Worm (Caenorhabditis elegans): ENCODE data around the gene C26B9.7.

Gene C26B9.7

DNA sequence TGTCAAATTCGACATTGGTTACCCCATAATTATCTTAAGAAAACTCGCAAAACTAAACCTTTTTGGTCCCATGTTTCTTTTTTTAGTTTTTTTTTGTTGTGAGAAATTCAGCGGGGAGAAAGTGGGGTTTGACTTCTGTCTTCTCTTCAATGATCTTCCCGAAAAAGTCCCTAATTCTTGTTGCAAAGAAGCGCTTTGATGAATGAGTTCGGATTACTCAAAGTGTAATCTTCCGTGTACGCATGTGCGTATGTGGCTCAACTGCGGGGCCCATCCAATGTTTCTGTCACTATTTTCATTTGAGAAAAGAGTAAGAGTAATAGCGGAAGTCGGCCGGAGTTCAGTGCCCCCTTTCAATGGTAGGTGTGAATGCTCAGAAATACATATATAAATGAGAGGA, 30.9 kb upstream of the C26B9.7 start:
- TF ChIP-seq lin-39 (tag; optimal IDR thresholded peaks at IDR 0.05) (peak; percentile 15), nhr-67 (tag; optimal IDR thresholded peaks at IDR 0.05) (no peak)

- TF ChIP-seq nhr-77 (tag; optimal IDR thresholded peaks at IDR 0.05) (peak; percentile 34), tbx-2 (tag; optimal IDR thresholded peaks at IDR 0.05) (peak; percentile 46), ztf-11 (tag; optimal IDR thresholded peaks at IDR 0.05) (no peak), lin-39 (tag; optimal IDR thresholded peaks at IDR 0.05) (peak; percentile 11), hmg-11 (tag; optimal IDR thresholded peaks at IDR 0.05) (peak; percentile 65), snpc-4 (tag; optimal IDR thresholded peaks at IDR 0.05) (peak; percentile 15), nfya-1 (tag; optimal IDR thresholded peaks at IDR 0.05; ENCODE audit: insufficient read depth) (peak; percentile 36), fos-1 (tag; optimal IDR thresholded peaks at IDR 0.05) (no peak), lin-15B (tag; optimal IDR thresholded peaks at IDR 0.05) (no peak), elt-2 (tag; optimal IDR thresholded peaks at IDR 0.05) (peak; percentile 28), lsy-12 (tag; optimal IDR thresholded peaks at IDR 0.05) (peak; percentile 25), nhr-43 (tag; optimal IDR thresholded peaks at IDR 0.05; ENCODE audit: poor library complexity, severe bottlenecking) (peak; percentile 69)
Observed at ce11 chrX:5319214-5319838, 22.8 kb upstream of the C26B9.7 start.

- no peak for TF ChIP-seq zag-1 (tag; optimal IDR thresholded peaks at IDR 0.05)
- no peak for TF ChIP-seq nhr-237 (tag; optimal IDR thresholded peaks at IDR 0.05)
- no peak for TF ChIP-seq ZK546.5 (tag; optimal IDR thresholded peaks at IDR 0.05)
- no peak for TF ChIP-seq pqm-1 (tag; optimal IDR thresholded peaks at IDR 0.05)
- TF ChIP-seq unc-39 (tag; optimal IDR thresholded peaks at IDR 0.05), result no peak
- TF ChIP-seq nhr-25 (tag; optimal IDR thresholded peaks at IDR 0.05), result no peak
- no peak for TF ChIP-seq nfya-1 (tag; optimal IDR thresholded peaks at IDR 0.05; ENCODE audit: insufficient read depth)
- no peak for TF ChIP-seq nhr-76 (tag; optimal IDR thresholded peaks at IDR 0.05)
- TF ChIP-seq unc-62 (GFP tag; optimal IDR thresholded peaks at IDR 0.05), result no peak
- TF ChIP-seq aly-2 (tag; optimal IDR thresholded peaks at IDR 0.05), result no peak
- no peak for TF ChIP-seq nhr-23 (tag; optimal IDR thresholded peaks at IDR 0.05)
- TF ChIP-seq pha-4 (tag; optimal IDR thresholded peaks at IDR 0.05), result no peak
- TF ChIP-seq sea-2 (GFP tag; optimal IDR thresholded peaks at IDR 0.05), result no peak
- TF ChIP-seq fkh-10 (GFP tag; optimal IDR thresholded peaks at IDR 0.05), result no peak
- TF ChIP-seq ztf-4 (tag; optimal IDR thresholded peaks at IDR 0.05), result no peak
- no peak for TF ChIP-seq elt-1 (tag; optimal IDR thresholded peaks at IDR 0.05)
Observed at ce11 chrX:5321563-5321962, 20.5 kb upstream of the C26B9.7 start.

ce11 chrX:5323287-5323686, 18.8 kb upstream of the C26B9.7 start, which contains the start of gene sto-2:
TSS of gene sto-2 (minus strand) at chrX:5323387.
- TF ChIP-seq nhr-237 (tag; optimal IDR thresholded peaks at IDR 0.05) (no peak), mml-1 (tag; optimal IDR thresholded peaks at IDR 0.05) (no peak), tbx-2 (tag; optimal IDR thresholded peaks at IDR 0.05) (no peak), jun-1 (tag; optimal IDR thresholded peaks at IDR 0.05) (no peak), elt-3 (tag; optimal IDR thresholded peaks at IDR 0.05) (no peak), fos-1 (tag; optimal IDR thresholded peaks at IDR 0.05) (no peak), skn-1 (tag; optimal IDR thresholded peaks at IDR 0.05) (no peak), nhr-12 (tag; optimal IDR thresholded peaks at IDR 0.05) (no peak)

ce11 chrX:5329236-5329635, 12.9 kb upstream of the C26B9.7 start, which contains the start of gene C26B9.5:
TSS of gene C26B9.5 (plus strand) at chrX:5329479.
- TF ChIP-seq pqm-1 (tag; optimal IDR thresholded peaks at IDR 0.05) (peak; percentile 68), nhr-28 (tag; optimal IDR thresholded peaks at IDR 0.05) (no peak), nhr-25 (tag; optimal IDR thresholded peaks at IDR 0.05) (no peak), ztf-4 (tag; optimal IDR thresholded peaks at IDR 0.05) (no peak), fos-1 (tag; optimal IDR thresholded peaks at IDR 0.05) (no peak), nhr-76 (tag; optimal IDR thresholded peaks at IDR 0.05) (no peak), nhr-43 (tag; optimal IDR thresholded peaks at IDR 0.05; ENCODE audit: poor library complexity, severe bottlenecking) (no peak), skn-1 (tag; optimal IDR thresholded peaks at IDR 0.05) (peak; percentile 69), elt-2 (tag; optimal IDR thresholded peaks at IDR 0.05) (peak; percentile 54), jun-1 (tag; optimal IDR thresholded peaks at IDR 0.05) (no peak)

All from whole organism, L3 larva.